Worm (Caenorhabditis elegans) whole organism, L4 larva: Measurements from ENCODE around the gene Y46G5A.34.

ENCODE experiments used
- F10B5.3 ChIP-seq: sonication (generic microtip); optimal IDR thresholded peaks from 2 replicates; lab custom pipeline; 2016; ENCODE audit warnings: mild to moderate bottlenecking, missing genetic modification characterization, missing compliant biosample characterization
- F26F4.8 ChIP-seq: fragments of 200-800 bp; sonication (Bioruptor generic); conservative IDR thresholded peaks from 2 replicates; pipeline ENCODE4 v1.3.6; 2022; ENCODE audit warnings: missing genetic modification characterization, missing compliant biosample characterization
- F37D6.2 ChIP-seq: sonication (generic microtip); optimal IDR thresholded peaks from 2 replicates; lab custom pipeline; 2016; ENCODE audit warnings: mild to moderate bottlenecking, missing genetic modification characterization, missing compliant biosample characterization
- R02D3.7 ChIP-seq: fragments of 150-350 bp; sonication (generic microtip); optimal IDR thresholded peaks from 3 replicates; lab custom pipeline; 2014; ENCODE audit warnings: missing biosample characterization, missing genetic modification characterization
- Y48G9A.11 ChIP-seq: fragments of 200-800 bp; sonication (Bioruptor generic); IDR thresholded peaks from 2 replicates; pipeline ENCODE4 v1.3.6; 2022; ENCODE audit warnings: missing genetic modification reagents, missing genetic modification characterization, missing compliant biosample characterization
- Y75B8A.6 ChIP-seq: fragments of 200-800 bp; sonication (Bioruptor generic); IDR thresholded peaks from 2 replicates; pipeline ENCODE4 v1.3.6; 2022; ENCODE audit warnings: missing genetic modification reagents, missing genetic modification characterization, missing compliant biosample characterization
- ZK546.5 ChIP-seq, 2 experiments: sonication (generic microtip); optimal IDR thresholded peaks; 2 replicates each; lab custom pipeline; 2017; ENCODE audit warnings: missing biosample characterization in 2 of 2, missing genetic modification characterization in 2 of 2
- aha-1 ChIP-seq: fragments of 150-350 bp; peaks from one replicate; lab custom pipeline; 2014; ENCODE audit warnings: missing biosample characterization, missing genetic modification characterization
- aly-2 ChIP-seq: sonication (generic microtip); optimal IDR thresholded peaks from 2 replicates; lab custom pipeline; 2018; ENCODE audit warnings: missing biosample characterization, missing genetic modification characterization
- attf-4 ChIP-seq: sonication (generic microtip); optimal IDR thresholded peaks from 3 replicates; lab custom pipeline; 2017; ENCODE audit warnings: missing biosample characterization, missing genetic modification characterization
- ceh-20 ChIP-seq: fragments of 200-800 bp; sonication (Bioruptor generic); IDR thresholded peaks from 2 replicates; pipeline ENCODE4 v1.3.6; 2022; ENCODE audit warnings: missing genetic modification reagents, missing genetic modification characterization, missing compliant biosample characterization
- ceh-28 ChIP-seq: fragments of 150-350 bp; optimal IDR thresholded peaks from 2 replicates; lab custom pipeline; 2014; ENCODE audit warnings: missing biosample characterization, missing genetic modification reagents, missing genetic modification characterization
- ces-1 ChIP-seq: fragments of 150-350 bp; sonication (generic microtip); optimal IDR thresholded peaks from 4 replicates; lab custom pipeline; 2014; ENCODE audit warnings: missing biosample characterization, missing genetic modification reagents, missing genetic modification characterization
- cey-2 ChIP-seq: sonication (generic microtip); optimal IDR thresholded peaks from 3 replicates; lab custom pipeline; 2017; ENCODE audit warnings: missing genetic modification characterization, mild to moderate bottlenecking, missing compliant biosample characterization, antibody characterized with exemption, borderline replicate concordance; ENCODE audit not compliant: insufficient read depth
- daf-16 ChIP-seq, 3 experiments: sonication (generic microtip); optimal IDR thresholded peaks; 2 replicates each; lab custom pipeline; 2016 to 2017; ENCODE audit warnings: missing genetic modification characterization in 3 of 3, missing genetic modification reagents in 3 of 3, mild to moderate bottlenecking in 2 of 3, missing compliant biosample characterization in 2 of 3, missing biosample characterization in 1 of 3, moderate library complexity in 1 of 3
- daf-19 ChIP-seq: fragments of 200-800 bp; sonication (Bioruptor generic); conservative IDR thresholded peaks from 2 replicates; pipeline ENCODE4 v1.3.6; 2022; ENCODE audit warnings: missing genetic modification characterization, missing compliant biosample characterization
- dpl-1 ChIP-seq: fragments of 150-350 bp; optimal IDR thresholded peaks from 2 replicates; lab custom pipeline; 2014; ENCODE audit warnings: missing biosample characterization, missing genetic modification reagents, missing genetic modification characterization
- fos-1 ChIP-seq: fragments of 150-350 bp; optimal IDR thresholded peaks from 2 replicates; lab custom pipeline; 2014; ENCODE audit warnings: missing biosample characterization, missing genetic modification characterization
- hlh-11 ChIP-seq: fragments of 200-800 bp; sonication (Bioruptor generic); optimal IDR thresholded peaks from 2 replicates; lab custom pipeline; 2018; ENCODE audit warnings: mild to moderate bottlenecking, missing genetic modification characterization, missing compliant biosample characterization
- hlh-30 ChIP-seq: sonication (generic microtip); optimal IDR thresholded peaks from 2 replicates; lab custom pipeline; 2017; ENCODE audit warnings: antibody characterized with exemption, mild to moderate bottlenecking, missing genetic modification characterization, missing compliant biosample characterization; ENCODE audit not compliant: insufficient read depth
- hmg-1.1 ChIP-seq: fragments of 200-800 bp; sonication (Bioruptor generic); IDR thresholded peaks from 2 replicates; pipeline ENCODE4 v1.3.6; 2022; ENCODE audit warnings: missing genetic modification reagents, missing genetic modification characterization, missing compliant biosample characterization
- lim-7 ChIP-seq: fragments of 200-800 bp; sonication (Bioruptor generic); IDR thresholded peaks from 2 replicates; pipeline ENCODE4 v1.3.6; 2022; ENCODE audit warnings: missing genetic modification characterization, missing compliant biosample characterization
- lin-38 ChIP-seq: fragments of 200-800 bp; sonication (Bioruptor generic); IDR thresholded peaks from 2 replicates; pipeline ENCODE4 v1.3.6; 2022; ENCODE audit warnings: missing genetic modification reagents, missing genetic modification characterization, missing compliant biosample characterization
- madf-9 ChIP-seq: fragments of 200-800 bp; sonication (Bioruptor generic); conservative IDR thresholded peaks from 2 replicates; pipeline ENCODE4 v1.3.6; 2022; ENCODE audit warnings: missing genetic modification reagents, missing genetic modification characterization, missing compliant biosample characterization
- mdl-1 ChIP-seq, 2 experiments: fragments of 150-350 bp in 1 of 2; sonication (generic microtip) in 1 of 2; optimal IDR thresholded peaks; 2 replicates each; lab custom pipeline; 2014 to 2017; ENCODE audit warnings: missing biosample characterization in 2 of 2, missing genetic modification characterization in 2 of 2
- mep-1 ChIP-seq: fragments of 150-350 bp; sonication (generic microtip); optimal IDR thresholded peaks from 3 replicates; lab custom pipeline; 2014; ENCODE audit warnings: missing biosample characterization, missing genetic modification characterization
- mxl-2 ChIP-seq: fragments of 200-800 bp; sonication (Bioruptor generic); conservative IDR thresholded peaks from 2 replicates; pipeline ENCODE4 v1.3.6; 2022; ENCODE audit warnings: missing genetic modification reagents, missing genetic modification characterization, missing compliant biosample characterization
- mxl-3 ChIP-seq: fragments of 200-800 bp; sonication (Bioruptor generic); optimal IDR thresholded peaks from 2 replicates; lab custom pipeline; 2018; ENCODE audit warnings: mild to moderate bottlenecking, missing genetic modification characterization, missing compliant biosample characterization
- nhr-102 ChIP-seq: sonication (generic microtip); optimal IDR thresholded peaks from 2 replicates; lab custom pipeline; 2016; ENCODE audit warnings: mild to moderate bottlenecking, missing genetic modification characterization, moderate library complexity, missing compliant biosample characterization
- nhr-11 ChIP-seq: fragments of 150-350 bp; optimal IDR thresholded peaks from 2 replicates; lab custom pipeline; 2014; ENCODE audit warnings: missing biosample characterization, missing genetic modification characterization
- nhr-111 ChIP-seq: fragments of 200-800 bp; sonication (Bioruptor generic); optimal IDR thresholded peaks from 2 replicates; lab custom pipeline; 2018; ENCODE audit warnings: mild to moderate bottlenecking, missing genetic modification characterization, missing compliant biosample characterization
- nhr-28 ChIP-seq: fragments of 150-350 bp; optimal IDR thresholded peaks from 2 replicates; lab custom pipeline; 2014; ENCODE audit warnings: missing biosample characterization, missing genetic modification characterization
- nhr-76 ChIP-seq: fragments of 150-350 bp; optimal IDR thresholded peaks from 2 replicates; lab custom pipeline; 2014; ENCODE audit warnings: missing biosample characterization, missing genetic modification characterization
- nhr-77 ChIP-seq: fragments of 150-350 bp; optimal IDR thresholded peaks from 2 replicates; lab custom pipeline; 2014; ENCODE audit warnings: missing biosample characterization, missing genetic modification characterization
- saeg-2 ChIP-seq: fragments of 200-800 bp; sonication (Bioruptor generic); IDR thresholded peaks from 2 replicates; pipeline ENCODE4 v1.3.6; 2022; ENCODE audit warnings: missing genetic modification reagents, missing genetic modification characterization, missing compliant biosample characterization
- set-16 ChIP-seq: fragments of 200-800 bp; sonication (Bioruptor generic); IDR thresholded peaks from 2 replicates; pipeline ENCODE4 v1.3.6; 2022; ENCODE audit warnings: missing genetic modification reagents, missing genetic modification characterization, missing compliant biosample characterization
- spr-3 ChIP-seq: fragments of 200-800 bp; sonication (Bioruptor generic); optimal IDR thresholded peaks from 2 replicates; lab custom pipeline; 2018; ENCODE audit warnings: mild to moderate bottlenecking, missing genetic modification characterization, missing compliant biosample characterization
- tag-97 ChIP-seq: fragments of 200-800 bp; sonication (Bioruptor generic); IDR thresholded peaks from 2 replicates; pipeline ENCODE4 v1.3.6; 2022; ENCODE audit warnings: missing genetic modification characterization, missing compliant biosample characterization
- tra-1 ChIP-seq: fragments of 200-800 bp; sonication (Bioruptor generic); IDR thresholded peaks from 2 replicates; pipeline ENCODE4 v1.3.6; 2022; ENCODE audit warnings: missing genetic modification reagents, missing genetic modification characterization, missing compliant biosample characterization
- unc-39 ChIP-seq: sonication (generic microtip); optimal IDR thresholded peaks from 2 replicates; lab custom pipeline; 2017; ENCODE audit warnings: missing biosample characterization, missing genetic modification characterization
- unc-62 ChIP-seq, 3 experiments: fragments of 150-350 bp in 1 of 3; sonication (generic microtip); optimal IDR thresholded peaks in 2 of 3; peaks in 1 of 3; 1 replicate in 1 of 3; 2 replicates in 2 of 3; lab custom pipeline; 2014 to 2017; ENCODE audit warnings: missing biosample characterization in 3 of 3, missing genetic modification characterization in 3 of 3, missing genetic modification reagents in 3 of 3, missing genotype in 1 of 3
- zfp-3 ChIP-seq: fragments of 200-800 bp; sonication (Bioruptor generic); conservative IDR thresholded peaks from 2 replicates; pipeline ENCODE4 v1.3.6; 2022; ENCODE audit warnings: missing genetic modification reagents, missing genetic modification characterization, missing compliant biosample characterization
- zip-11 ChIP-seq: fragments of 200-800 bp; sonication (Bioruptor generic); IDR thresholded peaks from 2 replicates; pipeline ENCODE4 v1.3.6; 2022; ENCODE audit warnings: missing genetic modification characterization, missing compliant biosample characterization
- zip-2 ChIP-seq: fragments of 150-350 bp; optimal IDR thresholded peaks from 2 replicates; lab custom pipeline; 2014; ENCODE audit warnings: missing biosample characterization, missing genetic modification characterization
- ztf-11 ChIP-seq: fragments of 150-350 bp; optimal IDR thresholded peaks from 2 replicates; lab custom pipeline; 2014; ENCODE audit warnings: missing biosample characterization, missing genetic modification characterization
- ztf-7 ChIP-seq: fragments of 150-350 bp; optimal IDR thresholded peaks from 2 replicates; lab custom pipeline; 2014; ENCODE audit warnings: missing biosample characterization, missing genetic modification characterization

Gene Y46G5A.34

DNA sequence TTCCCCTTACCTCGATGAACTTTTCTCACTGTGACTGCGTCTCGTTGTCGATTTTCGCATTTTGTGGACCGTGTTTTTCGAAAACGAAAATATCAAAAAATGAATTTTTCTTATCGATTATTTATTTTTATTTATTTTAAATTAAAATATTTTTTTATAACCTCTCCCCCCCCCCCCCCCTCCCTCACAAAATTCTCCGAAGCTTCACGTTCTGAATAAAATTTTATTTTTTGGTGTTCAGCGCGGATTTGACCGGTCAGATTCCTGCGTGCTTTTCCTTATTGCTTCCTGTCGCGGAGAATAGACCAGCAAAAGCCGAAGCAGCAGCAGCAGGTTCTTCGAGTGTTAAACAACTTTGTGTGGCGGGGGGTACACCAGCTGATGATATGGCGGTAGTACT lies 42.0 kb downstream of the Y46G5A.34 start, which contains the start of gene Y46G5A.22:
Gene Y46G5A.22, minus strand, starts transcription at position 101 of the 400 bp plus-strand sequence.
- TF ChIP-seq F37D6.2 (tag; lab: Kevin White, UChicago) (no peak), hlh-30 (tag; lab: Kevin White, UChicago) (peak; percentile 15), unc-62 (GFP tag; optimal IDR thresholded peaks at IDR 0.05 in 1 of 2; lab: Kevin White, UChicago) (peak in 1 of 2 experiments; percentile 72), unc-62 (tag; optimal IDR thresholded peaks at IDR 0.05; lab: Kevin White, UChicago) (no peak), mxl-2 (GFP tag; lab: Robert Waterston, UW) (no peak), nhr-77 (tag; lab: Kevin White, UChicago) (no peak)
- TF ChIP-seq, all 104 proteins: peak for 2

ce11 chrII:12819979-12820378 lies 43.5 kb downstream of the Y46G5A.34 start:
- TF ChIP-seq unc-39 (tag; lab: Kevin White, UChicago), result no peak
- no peak for TF ChIP-seq F37D6.2 (tag; lab: Kevin White, UChicago)

ce11 chrII:12823437-12823836 lies 47.0 kb downstream of the Y46G5A.34 start, which contains the start of gene Y46G5A.36:
Gene Y46G5A.36, plus strand, starts transcription at chrII:12823679.
- TF ChIP-seq tag-97 (no peak), fos-1 (tag; lab: Kevin White, UChicago) (no peak), cey-2 (tag; lab: Kevin White, UChicago) (no peak), unc-62 (GFP tag; optimal IDR thresholded peaks at IDR 0.05 in 1 of 2; lab: Kevin White, UChicago) (no peak), unc-62 (tag; optimal IDR thresholded peaks at IDR 0.05; lab: Kevin White, UChicago) (no peak), nhr-76 (tag; lab: Kevin White, UChicago) (no peak), daf-19 (GFP tag; lab: Robert Waterston, UW) (no peak), F26F4.8 (GFP tag; lab: Robert Waterston, UW) (no peak), daf-16 (GFP tag; optimal IDR thresholded peaks at IDR 0.05; lab: Kevin White, UChicago) (no peak), daf-16 (tag; optimal IDR thresholded peaks at IDR 0.05; lab: Kevin White, UChicago) (peak; percentile 89), nhr-111 (no peak), ZK546.5 (tag; optimal IDR thresholded peaks at IDR 0.05; lab: Kevin White, UChicago) (no peak), mep-1 (tag; lab: Kevin White, UChicago) (no peak), mxl-3 (peak; percentile 59), ceh-20 (GFP tag; lab: Robert Waterston, UW) (no peak), nhr-28 (tag; lab: Kevin White, UChicago) (peak; percentile 77), lin-38 (GFP tag; lab: Robert Waterston, UW) (no peak), ztf-11 (tag; lab: Kevin White, UChicago) (no peak), madf-9 (GFP tag; lab: Robert Waterston, UW) (no peak), hmg-1.1 (no peak), nhr-102 (tag; lab: Kevin White, UChicago) (no peak), F37D6.2 (tag; lab: Kevin White, UChicago) (no peak), mdl-1 (tag; optimal IDR thresholded peaks at IDR 0.05; lab: Kevin White, UChicago) (peak in 1 of 2 experiments; percentile 34), spr-3 (GFP tag; lab: Kevin White, UChicago) (no peak), ztf-7 (tag; lab: Kevin White, UChicago) (no peak), Y75B8A.6 (GFP tag; lab: Robert Waterston, UW) (no peak), set-16 (GFP tag; lab: Robert Waterston, UW) (no peak), lim-7 (GFP tag; lab: Robert Waterston, UW) (no peak), attf-4 (no peak), tra-1 (GFP tag; lab: Robert Waterston, UW) (no peak), dpl-1 (no peak), nhr-11 (tag; lab: Kevin White, UChicago) (no peak), ces-1 (GFP tag; lab: Kevin White, UChicago) (no peak), ceh-28 (tag; lab: Kevin White, UChicago) (no peak), aly-2 (tag; lab: Kevin White, UChicago) (no peak), saeg-2 (no peak), zip-2 (tag; lab: Kevin White, UChicago) (no peak), mxl-2 (GFP tag; lab: Robert Waterston, UW) (no peak), zip-11 (GFP tag; lab: Robert Waterston, UW) (no peak), F10B5.3 (tag; lab: Kevin White, UChicago) (no peak), zfp-3 (no peak), R02D3.7 (tag; lab: Kevin White, UChicago) (no peak), Y48G9A.11 (GFP tag; lab: Robert Waterston, UW) (no peak), aha-1 (tag; lab: Kevin White, UChicago) (no peak), hlh-11 (peak; percentile 59)
